Fruit fly (Drosophila melanogaster): ENCODE results near the gene CG13066.

The CG13066 gene

dm6 chr3L:16286258-16286657 lies 13.5 kb downstream of the CG13066 start (continued):
- TF ChIP-seq ci (GFP tag; IDR thresholded peaks at IDR 0.05), result no peak
- TF ChIP-seq her (GFP tag; optimal IDR thresholded peaks at IDR 0.05), result no peak
- TF ChIP-seq chm (GFP tag; IDR thresholded peaks at IDR 0.05), result no peak
- peak; percentile 31 for TF ChIP-seq CG12071 (GFP tag; optimal IDR thresholded peaks at IDR 0.05)
- no peak for TF ChIP-seq pb (GFP tag; optimal IDR thresholded peaks at IDR 0.05)
- no peak for TF ChIP-seq gsb-n (tag; optimal IDR thresholded peaks at IDR 0.05)
- no peak for TF ChIP-seq Antp (GFP tag; optimal IDR thresholded peaks at IDR 0.05)
- TF ChIP-seq CG17385 (GFP tag; optimal IDR thresholded peaks at IDR 0.05), result peak; percentile 18
- no peak for TF ChIP-seq Lim3 (GFP tag; IDR thresholded peaks at IDR 0.05)
- no peak for TF ChIP-seq pita (GFP tag; optimal IDR thresholded peaks at IDR 0.05)
- no peak for TF ChIP-seq CG11247 (GFP tag; IDR thresholded peaks at IDR 0.05)
- no peak for TF ChIP-seq Scr (GFP tag; IDR thresholded peaks at IDR 0.05; ENCODE audit: partially characterized antibody)
- TF ChIP-seq CG31441 (GFP tag; IDR thresholded peaks at IDR 0.05), result 0 out of 2 replicates have a peak, but pooled peaks have one; percentile 29
- no peak for TF ChIP-seq CG10565 (GFP tag; optimal IDR thresholded peaks at IDR 0.05)
- TF ChIP-seq Dip2 (GFP tag; IDR thresholded peaks at IDR 0.05), result no peak
- TF ChIP-seq cas (GFP tag; IDR thresholded peaks at IDR 0.05), result no peak
- TF ChIP-seq CG9437 (GFP tag; optimal IDR thresholded peaks at IDR 0.05), result no peak
- no peak for TF ChIP-seq CG2875 (GFP tag; optimal IDR thresholded peaks at IDR 0.05)
- no peak for TF ChIP-seq Dll (GFP tag; IDR thresholded peaks at IDR 0.05; ENCODE audit: partially characterized antibody)
- no peak for TF ChIP-seq Mes4 (GFP tag; optimal IDR thresholded peaks at IDR 0.05)
- no peak for TF ChIP-seq CG2199 (GFP tag; IDR thresholded peaks at IDR 0.05)
- no peak for TF ChIP-seq gsb (GFP tag; IDR thresholded peaks at IDR 0.05)
- TF ChIP-seq CG17328 (GFP tag; IDR thresholded peaks at IDR 0.05), result no peak
- peak; percentile 20; the same call in 1 of the 2 replicates for TF ChIP-seq Ada2b (GFP tag; IDR thresholded peaks at IDR 0.05)
- TF ChIP-seq E2f2 (GFP tag; IDR thresholded peaks at IDR 0.05), result 0 out of 2 replicates have a peak, but pooled peaks have one; percentile 27
- no peak for TF ChIP-seq CG2116 (GFP tag; optimal IDR thresholded peaks at IDR 0.05)
- TF ChIP-seq sim (GFP tag; IDR thresholded peaks at IDR 0.05), result no peak
- TF ChIP-seq ind (GFP tag; optimal IDR thresholded peaks at IDR 0.05), result no peak
- TF ChIP-seq Atf-2 (GFP tag; optimal IDR thresholded peaks at IDR 0.05), result no peak
- TF ChIP-seq exex (tag; optimal IDR thresholded peaks at IDR 0.05), result no peak
- TF ChIP-seq Mad (GFP tag; optimal IDR thresholded peaks at IDR 0.05), result no peak
- no peak for TF ChIP-seq Stat92E (GFP tag; optimal IDR thresholded peaks at IDR 0.05)
- no peak for TF ChIP-seq prd (optimal IDR thresholded peaks at IDR 0.05)
- TF ChIP-seq prd (GFP tag; IDR thresholded peaks at IDR 0.05), result no peak
- TF ChIP-seq CG4282 (GFP tag; optimal IDR thresholded peaks at IDR 0.05), result no peak
- no peak for TF ChIP-seq disco-r (GFP tag; optimal IDR thresholded peaks at IDR 0.05)
- TF ChIP-seq CG2129 (GFP tag; IDR thresholded peaks at IDR 0.05; ENCODE audit: partially characterized antibody), result no peak
- TF ChIP-seq CG14441 (GFP tag; IDR thresholded peaks at IDR 0.05), result peak; percentile 57
- TF ChIP-seq CG2712 (tag; optimal IDR thresholded peaks at IDR 0.05), result no peak
- TF ChIP-seq CG16815 (GFP tag; optimal IDR thresholded peaks at IDR 0.05), result no peak
- no peak for TF ChIP-seq CG31224 (GFP tag; IDR thresholded peaks at IDR 0.05)
- TF ChIP-seq fd64A (GFP tag; optimal IDR thresholded peaks at IDR 0.05), result no peak
- TF ChIP-seq Fer1 (GFP tag; optimal IDR thresholded peaks at IDR 0.05), result no peak
- TF ChIP-seq lov (optimal IDR thresholded peaks at IDR 0.05), result no peak
- no peak for TF ChIP-seq lov (GFP tag; IDR thresholded peaks at IDR 0.05)
- TF ChIP-seq Poxn (GFP tag; IDR thresholded peaks at IDR 0.05), result no peak
- TF ChIP-seq CG7963 (GFP tag; IDR thresholded peaks at IDR 0.05; ENCODE audit: partially characterized antibody), result no peak
- TF ChIP-seq tio (GFP tag; optimal IDR thresholded peaks at IDR 0.05), result no peak
- TF ChIP-seq gfzf (GFP tag; optimal IDR thresholded peaks at IDR 0.05), result no peak
- TF ChIP-seq CG1529 (GFP tag; optimal IDR thresholded peaks at IDR 0.05), result no peak
- TF ChIP-seq ash1 (GFP tag; optimal IDR thresholded peaks at IDR 0.05), result no peak
- no peak for TF ChIP-seq dm (GFP tag; optimal IDR thresholded peaks at IDR 0.05)
- TF ChIP-seq lmd (GFP tag; IDR thresholded peaks at IDR 0.05), result no peak; the same call in 1 of the 2 replicates
